Worm (Caenorhabditis elegans) whole organism, L4/young adult: ENCODE measurements around the gene C45H4.18.

Experiments
- W03F9.2 ChIP-seq: fragments of 150-350 bp; optimal IDR thresholded peaks from 2 replicates; lab custom pipeline; 2014; ENCODE audit warnings: missing biosample characterization, missing genetic modification characterization
- dao-5 ChIP-seq: sonication (generic microtip); optimal IDR thresholded peaks from 2 replicates; lab custom pipeline; 2016; ENCODE audit warnings: missing genotype, missing genetic modification characterization, moderate library complexity, missing compliant biosample characterization
- him-1 ChIP-seq: sonication (generic microtip); optimal IDR thresholded peaks from 2 replicates; lab custom pipeline; 2016; ENCODE audit warnings: missing genotype, missing genetic modification reagents, missing genetic modification characterization, missing compliant biosample characterization

DNA sequence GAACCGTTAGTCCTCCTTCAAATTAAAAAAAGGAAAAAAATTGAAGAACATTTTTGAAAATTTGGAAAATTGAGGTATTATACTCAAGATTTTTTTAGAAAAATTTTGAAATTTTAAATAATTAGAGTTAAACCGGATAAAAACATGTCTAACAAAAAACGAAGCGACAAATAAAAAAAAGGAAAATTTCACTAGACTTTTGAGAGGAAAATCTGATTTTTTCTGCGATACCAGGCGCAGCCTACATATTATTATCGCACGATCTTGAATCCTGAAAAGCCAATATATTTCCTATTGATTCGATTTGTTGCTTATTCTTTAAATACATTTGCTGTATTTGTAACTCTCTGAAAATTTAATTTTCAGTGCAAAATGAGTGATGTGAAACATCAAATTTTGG is 40.0 kb downstream of the C45H4.18 start, which contains the start of gene nstp-8:
- TF ChIP-seq him-1 (tag; lab: Kevin White, UChicago) (no peak), W03F9.2 (no peak), dao-5 (tag; lab: Kevin White, UChicago) (no peak)
